Fruit fly (Drosophila melanogaster): ENCODE results near the gene elav.

dm6 chrX:529724-530603, 6.9 kb upstream of the elav start, which contains the start of the genes CG4293 and Appl:
- TF ChIP-seq CG33017 (tag; optimal IDR thresholded peaks at IDR 0.05) (no peak), tj (GFP tag; optimal IDR thresholded peaks at IDR 0.05) (no peak), toe (GFP tag; optimal IDR thresholded peaks at IDR 0.05) (no peak)

Data from whole organism, adult.